Worm (Caenorhabditis elegans) whole organism, early embryonic: ENCODE results near the gene raga-1.

ENCODE experiments used
- ama-1 ChIP-seq: fragments of 150-350 bp; optimal IDR thresholded peaks from 2 replicates; lab custom pipeline; 2014
- ceh-36 ChIP-seq: sonication (generic microtip); optimal IDR thresholded peaks from 2 replicates; lab custom pipeline; 2016; ENCODE audit warnings: missing genetic modification characterization, inconsistent platforms, missing compliant biosample characterization
- hmg-4 ChIP-seq: fragments of 200-800 bp; sonication (Bioruptor generic); optimal IDR thresholded peaks from 2 replicates; lab custom pipeline; 2018; ENCODE audit warnings: mild to moderate bottlenecking, missing genetic modification characterization, missing compliant biosample characterization
- hnd-1 ChIP-seq: sonication (generic microtip); optimal IDR thresholded peaks from 2 replicates; lab custom pipeline; 2016; ENCODE audit warnings: missing genetic modification characterization, missing compliant biosample characterization
- pes-1 ChIP-seq: fragments of 200-800 bp; sonication (Bioruptor generic); IDR thresholded peaks from 2 replicates; pipeline ENCODE4 v1.3.6; 2022; ENCODE audit warnings: missing genetic modification reagents, missing genetic modification characterization, missing compliant biosample characterization
- tbx-37 ChIP-seq: fragments of 200-800 bp; sonication (Bioruptor generic); conservative IDR thresholded peaks from 2 replicates; pipeline ENCODE4 v1.3.6; 2022; ENCODE audit warnings: missing genetic modification reagents, missing genetic modification characterization, missing compliant biosample characterization
- tra-4 ChIP-seq: sonication (generic microtip); optimal IDR thresholded peaks from 2 replicates; lab custom pipeline; 2017; ENCODE audit warnings: missing genetic modification characterization, missing compliant biosample characterization

Gene raga-1

ce11 chrII:11349892-11350291 lies 48.7 kb downstream of the raga-1 start, which contains the start of gene dph-5:
TSS of gene dph-5 (plus strand) at chrII:11350192.
- TF ChIP-seq ama-1 (lab: Kevin White, UChicago) (no peak), ceh-36 (tag; lab: Kevin White, UChicago) (no peak), pes-1 (no peak), hmg-4 (GFP tag; lab: Kevin White, UChicago) (no peak), tra-4 (tag; lab: Kevin White, UChicago) (no peak), tbx-37 (no peak), hnd-1 (tag; lab: Kevin White, UChicago) (no peak)

ce11 chrII:11351599-11351998 lies 50.4 kb downstream of the raga-1 start, which contains the start of gene clh-2:
TSS of gene clh-2 (plus strand) at chrII:11351899.
- TF ChIP-seq ceh-36 (tag; lab: Kevin White, UChicago) = no peak
- TF ChIP-seq tra-4 (tag; lab: Kevin White, UChicago) = no peak
